Fruit fly (Drosophila melanogaster) whole organism, embryonic: ENCODE measurements around the gene Ubi-p63E.
A peak's percentile ranks its signal among the peaks of the same experiment; 100 is the strongest.

Experiments
- Aef1 ChIP-seq: fragments of 200-800 bp; sonication (Bioruptor generic); IDR thresholded peaks from 3 replicates; pipeline ENCODE4 v1.3.6; 2022; ENCODE audit warnings: missing biosample characterization, missing genetic modification characterization
- Bdp1 ChIP-seq: fragments of 200-800 bp; sonication (Bioruptor generic); optimal IDR thresholded peaks from 3 replicates; lab custom pipeline; 2016; ENCODE audit warnings: missing biosample characterization, missing genetic modification characterization
- CG10431 ChIP-seq: fragments of 200-800 bp; sonication (Bioruptor generic); optimal IDR thresholded peaks from 3 replicates; lab custom pipeline; 2018; ENCODE audit warnings: missing biosample characterization, mild to moderate bottlenecking, missing genetic modification characterization
- CG12155 ChIP-seq: fragments of 200-800 bp; sonication (Bioruptor generic); optimal IDR thresholded peaks from 3 replicates; lab custom pipeline; 2016; ENCODE audit warnings: missing biosample characterization, missing genetic modification characterization
- CG12299 ChIP-seq: fragments of 200-800 bp; sonication (Bioruptor generic); optimal IDR thresholded peaks from 2 replicates; lab custom pipeline; 2018; ENCODE audit warnings: missing biosample characterization, mild to moderate bottlenecking, missing genetic modification characterization
- CG12769 ChIP-seq: fragments of 200-800 bp; sonication (Bioruptor generic); optimal IDR thresholded peaks from 2 replicates; lab custom pipeline; 2019; ENCODE audit warnings: missing biosample characterization, mild to moderate bottlenecking, missing genetic modification characterization, moderate library complexity
- CG14860 ChIP-seq: fragments of 200-800 bp; sonication (Bioruptor generic); IDR thresholded peaks from 3 replicates; pipeline ENCODE4 v1.3.6; 2022; ENCODE audit warnings: missing biosample characterization, missing genetic modification characterization; ENCODE audit not compliant: partially characterized antibody
- CG1602 ChIP-seq: fragments of 200-800 bp; sonication (Bioruptor generic); optimal IDR thresholded peaks from 3 replicates; lab custom pipeline; 2016; ENCODE audit warnings: missing biosample characterization, missing genetic modification characterization
- CG16779 ChIP-seq: fragments of 200-800 bp; sonication (Bioruptor generic); IDR thresholded peaks from 2 replicates; pipeline ENCODE4 v1.3.6; 2022; ENCODE audit warnings: missing biosample characterization, missing genetic modification characterization
- CG16813 ChIP-seq: fragments of 200-800 bp; sonication (Bioruptor generic); IDR thresholded peaks from 3 replicates; pipeline ENCODE4 v1.3.6; 2022; ENCODE audit warnings: missing biosample characterization, missing genetic modification characterization; ENCODE audit not compliant: partially characterized antibody
- CG16863 ChIP-seq: fragments of 200-800 bp; sonication (Bioruptor generic); optimal IDR thresholded peaks from 3 replicates; lab custom pipeline; 2016; ENCODE audit warnings: missing biosample characterization, missing genetic modification characterization
- CG18262 ChIP-seq: fragments of 200-800 bp; optimal IDR thresholded peaks from 3 replicates; lab custom pipeline; 2019; ENCODE audit warnings: missing biosample characterization, mild to moderate bottlenecking, missing genetic modification characterization, moderate library complexity
- CG33557 ChIP-seq: fragments of 200-800 bp; sonication (Bioruptor generic); optimal IDR thresholded peaks from 2 replicates; lab custom pipeline; 2019; ENCODE audit warnings: missing biosample characterization, mild to moderate bottlenecking, missing genetic modification characterization, moderate library complexity
- CG4424 ChIP-seq: fragments of 200-800 bp; sonication (Bioruptor generic); optimal IDR thresholded peaks from 3 replicates; lab custom pipeline; 2016; ENCODE audit warnings: missing biosample characterization, missing genetic modification characterization
- CG4730 ChIP-seq: fragments of 200-800 bp; sonication (Bioruptor generic); IDR thresholded peaks from 2 replicates; pipeline ENCODE4 v1.3.6; 2022; ENCODE audit warnings: missing biosample characterization, missing genetic modification characterization
- CG5180 ChIP-seq: fragments of 200-800 bp; sonication (Bioruptor generic); optimal IDR thresholded peaks from 3 replicates; lab custom pipeline; 2017; ENCODE audit warnings: missing biosample characterization, missing genetic modification characterization, mild to moderate bottlenecking, moderate library complexity, missing genetic modification reagents
- CG6254 ChIP-seq: fragments of 200-800 bp; sonication (Bioruptor generic); optimal IDR thresholded peaks from 3 replicates; lab custom pipeline; 2017; ENCODE audit warnings: mild to moderate bottlenecking, missing biosample characterization, missing genetic modification reagents, missing genetic modification characterization
- CG6765 ChIP-seq: fragments of 200-800 bp; sonication (Bioruptor generic); optimal IDR thresholded peaks from 3 replicates; lab custom pipeline; 2017; ENCODE audit warnings: missing biosample characterization, mild to moderate bottlenecking, missing genetic modification characterization
- CG7963 ChIP-seq: fragments of 200-800 bp; sonication (Bioruptor generic); IDR thresholded peaks from 3 replicates; pipeline ENCODE4 v1.3.6; 2022; ENCODE audit warnings: missing biosample characterization, missing genetic modification characterization; ENCODE audit not compliant: partially characterized antibody
- CG9932 ChIP-seq: fragments of 200-800 bp; sonication (Bioruptor generic); IDR thresholded peaks from 2 replicates; pipeline ENCODE4 v1.3.6; 2022; ENCODE audit warnings: missing biosample characterization, missing genetic modification characterization
- Dll ChIP-seq: fragments of 200-800 bp; sonication (Bioruptor generic); IDR thresholded peaks from 4 replicates; pipeline ENCODE4 v1.3.6; 2022; ENCODE audit warnings: missing biosample characterization, missing genetic modification characterization; ENCODE audit not compliant: partially characterized antibody
- Gsc ChIP-seq: fragments of 200-800 bp; sonication (Bioruptor generic); IDR thresholded peaks from 2 replicates; pipeline ENCODE4 v1.3.6; 2022; ENCODE audit warnings: missing biosample characterization, missing genetic modification characterization
- HLH54F ChIP-seq: fragments of 200-800 bp; sonication (Bioruptor generic); optimal IDR thresholded peaks from 3 replicates; lab custom pipeline; 2016; ENCODE audit warnings: missing biosample characterization, missing genetic modification characterization
- Hey ChIP-seq: fragments of 200-800 bp; sonication (Bioruptor generic); optimal IDR thresholded peaks from 3 replicates; lab custom pipeline; 2018; ENCODE audit warnings: missing biosample characterization, mild to moderate bottlenecking, missing genetic modification characterization
- MBD-R2 ChIP-seq: fragments of 200-800 bp; sonication (Bioruptor generic); IDR thresholded peaks from 2 replicates; pipeline ENCODE4 v1.3.6; 2022; ENCODE audit warnings: missing biosample characterization, missing genetic modification characterization
- MESR4 ChIP-seq: fragments of 200-800 bp; sonication (Bioruptor generic); optimal IDR thresholded peaks from 2 replicates; lab custom pipeline; 2018; ENCODE audit warnings: missing biosample characterization, mild to moderate bottlenecking, missing genetic modification characterization, moderate library complexity
- Nf-YC ChIP-seq: fragments of 200-800 bp; optimal IDR thresholded peaks from 3 replicates; lab custom pipeline; 2019; ENCODE audit warnings: missing biosample characterization, mild to moderate bottlenecking, missing genetic modification characterization, moderate library complexity
- Pdp1 ChIP-seq, 2 experiments: fragments of 200-800 bp; sonication (Bioruptor generic); optimal IDR thresholded peaks; 3 replicates each; lab custom pipeline; 2016; ENCODE audit warnings: missing biosample characterization in 2 of 2, missing genetic modification characterization in 2 of 2, mild to moderate bottlenecking in 1 of 2, moderate library complexity in 1 of 2
- Side ChIP-seq: fragments of 200-800 bp; sonication (Bioruptor generic); optimal IDR thresholded peaks from 2 replicates; lab custom pipeline; 2016; ENCODE audit warnings: missing biosample characterization, missing genetic modification characterization
- Sry-δ ChIP-seq: fragments of 200-800 bp; sonication (Bioruptor generic); optimal IDR thresholded peaks from 2 replicates; lab custom pipeline; 2016; ENCODE audit warnings: missing biosample characterization, missing genetic modification characterization
- Vsx1 ChIP-seq: fragments of 200-800 bp; sonication (Bioruptor generic); optimal IDR thresholded peaks from 2 replicates; lab custom pipeline; 2017; ENCODE audit warnings: missing biosample characterization, mild to moderate bottlenecking, missing genetic modification characterization, missing genetic modification reagents
- Xrp1 ChIP-seq: fragments of 200-800 bp; sonication (Bioruptor generic); IDR thresholded peaks from 2 replicates; pipeline ENCODE4 v1.3.6; 2022; ENCODE audit warnings: missing biosample characterization, missing genetic modification characterization
- ase ChIP-seq: fragments of 200-800 bp; sonication (Bioruptor generic); IDR thresholded peaks from 3 replicates; pipeline ENCODE4 v1.3.6; 2022; ENCODE audit warnings: missing biosample characterization, missing genetic modification characterization
- bcd ChIP-seq: fragments of 200-800 bp; sonication (Bioruptor generic); optimal IDR thresholded peaks from 2 replicates; lab custom pipeline; 2017; ENCODE audit warnings: missing biosample characterization, mild to moderate bottlenecking, missing genetic modification characterization
- br ChIP-seq: fragments of >200 bp; optimal IDR thresholded peaks from 2 replicates; lab custom pipeline; 2017
- cad ChIP-seq: fragments of >200 bp; optimal IDR thresholded peaks from 2 replicates; lab custom pipeline; 2017; ENCODE audit warnings: missing biosample characterization, missing genetic modification characterization
- dimm ChIP-seq: fragments of 200-800 bp; sonication (Bioruptor generic); IDR thresholded peaks from 2 replicates; pipeline ENCODE4 v1.3.6; 2022; ENCODE audit warnings: missing biosample characterization, missing genetic modification characterization
- fru ChIP-seq: fragments of >200 bp; optimal IDR thresholded peaks from 2 replicates; lab custom pipeline; 2017
- grn ChIP-seq: fragments of 200-800 bp; sonication (Bioruptor generic); optimal IDR thresholded peaks from 3 replicates; lab custom pipeline; 2017; ENCODE audit warnings: missing biosample characterization, missing genetic modification characterization
- gt ChIP-seq: fragments of 200-800 bp; sonication (Bioruptor generic); IDR thresholded peaks from 2 replicates; pipeline ENCODE4 v1.3.6; 2022; ENCODE audit warnings: missing biosample characterization, missing genetic modification characterization
- inv ChIP-seq: fragments of 200-800 bp; sonication (Bioruptor generic); IDR thresholded peaks from 2 replicates; pipeline ENCODE4 v1.3.6; 2022; ENCODE audit warnings: missing biosample characterization, missing genetic modification characterization; ENCODE audit not compliant: partially characterized antibody
- mam ChIP-seq: fragments of 200-800 bp; sonication (Bioruptor generic); optimal IDR thresholded peaks from 3 replicates; lab custom pipeline; 2016; ENCODE audit warnings: missing biosample characterization, missing genetic modification characterization
- nau ChIP-seq: fragments of 200-800 bp; sonication (Bioruptor generic); optimal IDR thresholded peaks from 3 replicates; lab custom pipeline; 2017; ENCODE audit warnings: missing biosample characterization, mild to moderate bottlenecking, missing genetic modification characterization, missing genetic modification reagents
- nerfin-1 ChIP-seq: fragments of 200-800 bp; sonication (Bioruptor generic); optimal IDR thresholded peaks from 3 replicates; lab custom pipeline; 2019; ENCODE audit warnings: missing biosample characterization, mild to moderate bottlenecking, missing genetic modification characterization, moderate library complexity
- nmo ChIP-seq: fragments of 200-800 bp; sonication (Bioruptor generic); optimal IDR thresholded peaks from 2 replicates; lab custom pipeline; 2018; ENCODE audit warnings: missing biosample characterization, mild to moderate bottlenecking, missing genetic modification characterization, moderate library complexity
- p53 ChIP-seq: fragments of 200-800 bp; sonication (Bioruptor generic); optimal IDR thresholded peaks from 2 replicates; lab custom pipeline; 2016; ENCODE audit warnings: missing biosample characterization, missing genetic modification characterization
- rib ChIP-seq: fragments of 200-800 bp; sonication (Bioruptor generic); IDR thresholded peaks from 2 replicates; pipeline ENCODE4 v1.3.6; 2022; ENCODE audit warnings: missing biosample characterization, missing genetic modification characterization
- sim ChIP-seq: fragments of 200-800 bp; sonication (Bioruptor generic); IDR thresholded peaks from 2 replicates; pipeline ENCODE4 v1.3.6; 2022; ENCODE audit warnings: missing biosample characterization, missing genetic modification characterization
- stc ChIP-seq: fragments of 200-800 bp; sonication (Bioruptor generic); IDR thresholded peaks from 2 replicates; pipeline ENCODE4 v1.3.6; 2022; ENCODE audit warnings: missing biosample characterization, missing genetic modification characterization
- tio ChIP-seq: fragments of 200-800 bp; sonication (Bioruptor generic); optimal IDR thresholded peaks from 2 replicates; lab custom pipeline; 2017; ENCODE audit warnings: missing biosample characterization, missing genetic modification characterization, inconsistent platforms

The Ubi-p63E gene

dm6 chr3L:3928205-3928942 lies 25.4 kb upstream of the Ubi-p63E start (continued):
- TF ChIP-seq ase (peak; percentile 76; the same call in 1 of the 3 replicates), tio (GFP tag; lab: Kevin White, UChicago) (peak; percentile 79), Sry-δ (GFP tag; lab: Kevin White, UChicago) (peak; percentile 43), Bdp1 (GFP tag; lab: Kevin White, UChicago) (peak; percentile 79), Aef1 (peak; percentile 87), Nf-YC (peak; percentile 70), CG7963 (GFP tag; lab: Robert Waterston, UW) (no peak), CG4730 (peak; percentile 83), nerfin-1 (peak; percentile 62), inv (GFP tag; lab: Robert Waterston, UW) (no peak), dimm (peak; percentile 47; the same call in 1 of the 2 replicates), grn (GFP tag; lab: Kevin White, UChicago) (peak; percentile 3), p53 (peak; percentile 18), fru (no peak), stc (peak; percentile 83), CG6254 (GFP tag; lab: Kevin White, UChicago) (peak; percentile 47), bcd (GFP tag; lab: Kevin White, UChicago) (peak; percentile 85), CG1602 (GFP tag; lab: Kevin White, UChicago) (peak; percentile 72), Gsc (peak; percentile 47; the same call in 1 of the 2 replicates), CG12299 (peak; percentile 70), CG4424 (GFP tag; lab: Kevin White, UChicago) (peak; percentile 63), CG16813 (no peak), HLH54F (GFP tag; lab: Kevin White, UChicago) (peak; percentile 93), CG10431 (GFP tag; lab: Kevin White, UChicago) (peak; percentile 19), nau (peak; percentile 77), CG12155 (GFP tag; lab: Kevin White, UChicago) (peak; percentile 88), CG9932 (peak; percentile 90), nmo (GFP tag; lab: Kevin White, UChicago) (peak; percentile 82), MBD-R2 (GFP tag; lab: Robert Waterston, UW) (peak; percentile 83; the same call in 1 of the 2 replicates), br (no peak), mam (GFP tag; lab: Kevin White, UChicago) (peak; percentile 95), sim (GFP tag; lab: Robert Waterston, UW) (no peak; the same call in 1 of the 2 replicates), rib (GFP tag; lab: Robert Waterston, UW) (peak; percentile 94), CG12769 (tag; lab: Kevin White, UChicago) (peak; percentile 97), Side (peak; percentile 84), cad (no peak), Vsx1 (GFP tag; lab: Kevin White, UChicago) (peak; percentile 46), CG18262 (tag; lab: Kevin White, UChicago) (no peak), CG6765 (GFP tag; lab: Kevin White, UChicago) (peak; percentile 81), CG14860 (no peak), Dll (GFP tag; lab: Robert Waterston, UW) (no peak), MESR4 (GFP tag; lab: Kevin White, UChicago) (peak; percentile 9), CG16863 (GFP tag; lab: Kevin White, UChicago) (peak; percentile 83), Xrp1 (GFP tag; lab: Robert Waterston, UW) (peak; percentile 84), CG33557 (GFP tag; lab: Kevin White, UChicago) (no peak), CG16779 (GFP tag; lab: Robert Waterston, UW) (peak; percentile 80), CG5180 (GFP tag; lab: Kevin White, UChicago) (peak; percentile 46), Hey (tag; lab: Kevin White, UChicago) (peak; percentile 78), Pdp1 (GFP tag; optimal IDR thresholded peaks at IDR 0.05; lab: Kevin White, UChicago) (peak; percentile 76 to 79), gt (GFP tag; lab: Robert Waterston, UW) (peak; percentile 56)
